Fruit fly (Drosophila melanogaster): Measurements from ENCODE around the gene nerfin-2.

Gene nerfin-2

DNA sequence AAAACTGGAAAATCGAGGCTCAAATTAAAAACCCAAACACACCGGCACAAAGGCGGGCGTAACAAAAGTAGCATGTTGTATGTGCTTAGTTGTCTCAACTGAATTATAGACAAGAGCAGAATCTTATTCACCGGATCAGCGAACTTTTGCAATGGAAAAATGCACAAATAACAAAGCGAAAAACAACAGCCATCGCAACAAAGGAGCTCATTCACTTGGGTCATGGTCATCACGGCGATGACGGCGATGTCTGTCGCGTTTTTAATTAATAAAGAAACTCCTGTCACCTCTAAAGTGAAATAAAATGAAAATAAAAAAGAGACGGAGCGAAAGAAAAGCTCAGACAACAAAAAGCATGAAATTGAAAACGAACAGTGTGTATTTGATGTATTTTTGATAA is 31.7 kb upstream of the nerfin-2 start:
- TF ChIP-seq Eip93F (GFP tag; optimal IDR thresholded peaks at IDR 0.05): peak; percentile 27
- TF ChIP-seq Sox14 (GFP tag; optimal IDR thresholded peaks at IDR 0.05): peak; percentile 66
- TF ChIP-seq Sox15 (GFP tag; optimal IDR thresholded peaks at IDR 0.05): no peak
- no peak for TF ChIP-seq CG4318 (GFP tag; optimal IDR thresholded peaks at IDR 0.05)
- TF ChIP-seq svp (GFP tag): peak; percentile 8

DNA sequence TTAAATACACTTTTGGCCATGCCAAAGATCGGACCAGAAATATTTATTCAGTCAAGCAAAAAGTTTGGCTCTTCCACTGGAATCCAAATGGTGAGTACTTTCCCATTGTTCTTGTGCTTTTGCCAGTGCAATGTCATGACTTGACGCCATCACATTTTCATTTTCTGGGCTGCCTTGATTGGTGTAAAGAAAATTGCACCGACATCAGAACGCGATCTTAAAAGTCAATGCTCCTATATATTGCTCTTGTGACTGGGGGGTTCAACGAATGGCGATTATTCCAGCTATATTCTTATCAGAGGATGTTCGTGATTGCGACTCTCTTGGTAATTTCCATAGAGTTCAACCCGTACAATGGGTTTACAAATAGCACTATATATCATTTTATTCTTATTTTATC is 30.4 kb upstream of the nerfin-2 start:
- no peak for TF ChIP-seq topi (GFP tag; optimal IDR thresholded peaks at IDR 0.05)
- TF ChIP-seq CG34406 (GFP tag; optimal IDR thresholded peaks at IDR 0.05): no peak
- peak; percentile 59 for TF ChIP-seq vri (GFP tag; optimal IDR thresholded peaks at IDR 0.05)
- peak; percentile 60 for TF ChIP-seq Eip93F (GFP tag; optimal IDR thresholded peaks at IDR 0.05)
- TF ChIP-seq svp (GFP tag): peak; percentile 97

- TF ChIP-seq CG32006 (GFP tag; optimal IDR thresholded peaks at IDR 0.05) (no peak), CG11762 (GFP tag; optimal IDR thresholded peaks at IDR 0.05; ENCODE audit: insufficient read depth) (no peak), Hr4 (GFP tag; optimal IDR thresholded peaks at IDR 0.05) (no peak), fkh (GFP tag; optimal IDR thresholded peaks at IDR 0.05) (peak; percentile 22), fd59A (GFP tag; optimal IDR thresholded peaks at IDR 0.05) (no peak), esn (GFP tag; optimal IDR thresholded peaks at IDR 0.05) (peak; percentile 9), CG6163 (GFP tag; IDR thresholded peaks at IDR 0.05) (peak; percentile 11; the same call in 1 of the 3 replicates)
Observed at dm6 chr3R:10042024-10042663, 28.8 kb upstream of the nerfin-2 start.

DNA sequence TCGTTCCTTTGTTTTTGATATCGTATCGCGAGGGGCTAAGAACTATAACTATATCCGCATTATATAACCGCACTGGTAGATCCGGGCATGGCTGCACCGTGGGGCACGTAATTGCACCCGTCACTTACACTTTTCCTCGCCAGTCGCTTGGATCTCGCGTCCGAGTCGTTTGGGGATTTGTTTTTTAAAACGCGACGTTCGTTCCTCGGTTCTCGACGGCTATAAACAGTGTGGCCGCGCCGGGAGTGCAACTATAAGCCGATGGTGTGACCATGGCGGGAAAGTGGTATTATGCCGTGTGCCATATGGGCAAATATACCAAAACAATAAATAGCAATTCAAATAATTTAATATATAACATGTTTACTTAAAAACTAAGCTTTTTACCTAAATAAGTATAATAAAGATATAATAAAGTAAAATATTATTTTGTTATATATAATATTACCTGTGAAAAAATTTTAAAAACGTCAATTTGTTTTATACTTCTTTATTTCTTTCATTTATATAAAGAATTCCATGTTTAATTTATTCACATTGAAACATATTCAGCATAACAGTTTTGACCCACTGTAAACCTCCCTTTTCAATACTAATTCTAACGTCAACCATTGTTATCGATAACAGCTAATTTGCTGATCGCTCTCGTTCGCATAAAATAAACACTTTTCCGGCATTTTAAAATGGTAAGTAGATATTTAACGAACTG is 28.1 kb upstream of the nerfin-2 start, which contains the start of the genes Mical and CG3909:
Mical (minus strand) TSS at position 232 of the 709 bp plus-strand sequence.
CG3909 (plus strand) TSS at position 607 of the 709 bp plus-strand sequence.
- TF ChIP-seq achi (GFP tag; optimal IDR thresholded peaks at IDR 0.05) (peak; percentile 82), lz (GFP tag; optimal IDR thresholded peaks at IDR 0.05) (peak; percentile 66), CG6808 (GFP tag; optimal IDR thresholded peaks at IDR 0.05) (peak; percentile 24), Gug (GFP tag; IDR thresholded peaks at IDR 0.05) (peak; percentile 76), CG15336 (GFP tag; IDR thresholded peaks at IDR 0.05) (peak; percentile 78), Eip93F (GFP tag; optimal IDR thresholded peaks at IDR 0.05) (peak; percentile 45), CG3032 (tag; optimal IDR thresholded peaks at IDR 0.05) (peak; percentile 86), CG3919 (GFP tag; optimal IDR thresholded peaks at IDR 0.05) (peak; percentile 76), Ets96B (tag; optimal IDR thresholded peaks at IDR 0.05) (peak; percentile 82), pdm3 (GFP tag; optimal IDR thresholded peaks at IDR 0.05) (peak; percentile 65), CG7368 (GFP tag; optimal IDR thresholded peaks at IDR 0.05) (peak; percentile 80), CG6854 (GFP tag; optimal IDR thresholded peaks at IDR 0.05) (no peak), CG6276 (GFP tag; optimal IDR thresholded peaks at IDR 0.05) (no peak), Sox14 (GFP tag; optimal IDR thresholded peaks at IDR 0.05) (peak; percentile 25), Hr38 (GFP tag; optimal IDR thresholded peaks at IDR 0.05) (no peak), CG4318 (GFP tag; optimal IDR thresholded peaks at IDR 0.05) (no peak), CG11762 (GFP tag; optimal IDR thresholded peaks at IDR 0.05; ENCODE audit: insufficient read depth) (peak; percentile 71), CG8319 (GFP tag; optimal IDR thresholded peaks at IDR 0.05) (peak; percentile 18), CG1621 (tag; optimal IDR thresholded peaks at IDR 0.05) (peak; percentile 35), salr (GFP tag; optimal IDR thresholded peaks at IDR 0.05) (peak in 1 of 2 experiments; percentile 82), dsx (GFP tag; optimal IDR thresholded peaks at IDR 0.05; ENCODE audit: poor library complexity, severe bottlenecking) (peak; percentile 77), spab (GFP tag; optimal IDR thresholded peaks at IDR 0.05) (peak; percentile 25), ss (GFP tag; optimal IDR thresholded peaks at IDR 0.05) (peak; percentile 6 to 44), CG8119 (GFP tag; IDR thresholded peaks at IDR 0.05) (peak; percentile 85), Sox102F (GFP tag; optimal IDR thresholded peaks at IDR 0.05) (peak; percentile 59), Met (GFP tag; optimal IDR thresholded peaks at IDR 0.05) (peak; percentile 70), OdsH (GFP tag; optimal IDR thresholded peaks at IDR 0.05) (peak; percentile 83), fkh (GFP tag; optimal IDR thresholded peaks at IDR 0.05) (peak; percentile 30), CG8632 (GFP tag; optimal IDR thresholded peaks at IDR 0.05) (peak; percentile 76), Blimp-1 (GFP tag; optimal IDR thresholded peaks at IDR 0.05) (peak; percentile 39), CG32006 (GFP tag; optimal IDR thresholded peaks at IDR 0.05) (peak; percentile 74), CG31627 (GFP tag; optimal IDR thresholded peaks at IDR 0.05) (peak; percentile 73), CG9139 (GFP tag; optimal IDR thresholded peaks at IDR 0.05) (peak; percentile 21), Eip78C (GFP tag) (peak; percentile 82)

Data from whole organism, prepupa.